Worm (Caenorhabditis elegans) whole organism, L3 larva: ENCODE results near the gene nlp-28.

Source experiments
- R02D3.7 ChIP-seq: fragments of 150-350 bp; optimal IDR thresholded peaks from 2 replicates; lab custom pipeline; 2014; ENCODE audit warnings: missing biosample characterization, missing genetic modification characterization
- aly-2 ChIP-seq: fragments of 150-350 bp; optimal IDR thresholded peaks from 2 replicates; lab custom pipeline; 2014; ENCODE audit warnings: missing biosample characterization, missing genetic modification characterization
- ama-1 ChIP-seq: fragments of 150-350 bp; optimal IDR thresholded peaks from 2 replicates; lab custom pipeline; 2018
- ceh-16 ChIP-seq: sonication (generic microtip); optimal IDR thresholded peaks from 2 replicates; lab custom pipeline; 2017; ENCODE audit warnings: missing biosample characterization, missing genetic modification characterization
- ceh-28 ChIP-seq: fragments of 150-350 bp; optimal IDR thresholded peaks from 2 replicates; lab custom pipeline; 2014; ENCODE audit warnings: missing biosample characterization, missing genetic modification reagents, missing genetic modification characterization
- ceh-82 ChIP-seq: fragments of 150-350 bp; optimal IDR thresholded peaks from 2 replicates; lab custom pipeline; 2014; ENCODE audit warnings: missing biosample characterization, missing genetic modification characterization
- ceh-9 ChIP-seq: sonication (generic microtip); optimal IDR thresholded peaks from 2 replicates; lab custom pipeline; 2018; ENCODE audit warnings: missing biosample characterization, missing genetic modification characterization
- daf-12 ChIP-seq: fragments of 150-350 bp; optimal IDR thresholded peaks from 2 replicates; lab custom pipeline; 2014; ENCODE audit warnings: missing biosample characterization, missing genetic modification reagents, missing genetic modification characterization
- egl-27 ChIP-seq: sonication (generic microtip); optimal IDR thresholded peaks from 4 replicates; lab custom pipeline; 2017; ENCODE audit warnings: missing biosample characterization, missing genetic modification reagents, missing genetic modification characterization
- elt-1 ChIP-seq: fragments of 150-350 bp; optimal IDR thresholded peaks from 2 replicates; lab custom pipeline; 2014; ENCODE audit warnings: missing biosample characterization, missing genetic modification characterization
- elt-3 ChIP-seq, 3 experiments: fragments of 150-350 bp in 1 of 3; sonication (generic microtip) in 2 of 3; optimal IDR thresholded peaks; 2 replicates in 2 of 3; 4 replicates in 1 of 3; lab custom pipeline; 2014 to 2017; ENCODE audit warnings: missing biosample characterization in 3 of 3, missing genetic modification characterization in 3 of 3
- eor-1 ChIP-seq, 2 experiments: fragments of 150-350 bp; optimal IDR thresholded peaks; 2 replicates each; lab custom pipeline; 2014 to 2018; ENCODE audit warnings: missing biosample characterization in 2 of 2, missing genetic modification characterization in 2 of 2
- fkh-10 ChIP-seq: sonication (generic microtip); optimal IDR thresholded peaks from 2 replicates; lab custom pipeline; 2017; ENCODE audit warnings: missing biosample characterization, missing genetic modification reagents, missing genetic modification characterization
- fkh-2 ChIP-seq: fragments of 150-350 bp; optimal IDR thresholded peaks from 2 replicates; lab custom pipeline; 2014; ENCODE audit warnings: missing biosample characterization, missing genetic modification reagents, missing genetic modification characterization
- fos-1 ChIP-seq: fragments of 150-350 bp; optimal IDR thresholded peaks from 2 replicates; lab custom pipeline; 2014; ENCODE audit warnings: missing biosample characterization, missing genetic modification characterization
- hmg-11 ChIP-seq: sonication (generic microtip); optimal IDR thresholded peaks from 2 replicates; lab custom pipeline; 2016; ENCODE audit warnings: missing genetic modification characterization, missing compliant biosample characterization
- jun-1 ChIP-seq: fragments of 150-350 bp; optimal IDR thresholded peaks from 2 replicates; lab custom pipeline; 2014; ENCODE audit warnings: missing biosample characterization, missing genetic modification reagents, missing genetic modification characterization
- lin-39 ChIP-seq: fragments of 150-350 bp; optimal IDR thresholded peaks from 2 replicates; lab custom pipeline; 2018; ENCODE audit warnings: missing biosample characterization, missing genetic modification reagents, missing genetic modification characterization
- lsy-12 ChIP-seq: sonication (generic microtip); optimal IDR thresholded peaks from 2 replicates; lab custom pipeline; 2016; ENCODE audit warnings: mild to moderate bottlenecking, missing genetic modification characterization, missing compliant biosample characterization
- mdl-1 ChIP-seq: fragments of 150-350 bp; optimal IDR thresholded peaks from 2 replicates; lab custom pipeline; 2014; ENCODE audit warnings: missing biosample characterization, missing genetic modification characterization
- mml-1 ChIP-seq: fragments of 150-350 bp; sonication (generic microtip); optimal IDR thresholded peaks from 3 replicates; lab custom pipeline; 2014; ENCODE audit warnings: missing biosample characterization, missing genetic modification characterization
- nfya-1 ChIP-seq: sonication (generic microtip); optimal IDR thresholded peaks from 2 replicates; lab custom pipeline; 2017; ENCODE audit warnings: missing genetic modification characterization, mild to moderate bottlenecking, missing compliant biosample characterization, antibody characterized with exemption, moderate library complexity; ENCODE audit not compliant: insufficient read depth
- nhr-12 ChIP-seq: fragments of 150-350 bp; optimal IDR thresholded peaks from 2 replicates; lab custom pipeline; 2014; ENCODE audit warnings: missing biosample characterization, missing genetic modification characterization
- nhr-23 ChIP-seq: fragments of 150-350 bp; optimal IDR thresholded peaks from 2 replicates; lab custom pipeline; 2014; ENCODE audit warnings: missing biosample characterization, missing genetic modification reagents, missing genetic modification characterization
- nhr-237 ChIP-seq: fragments of 150-350 bp; optimal IDR thresholded peaks from 2 replicates; lab custom pipeline; 2014; ENCODE audit warnings: missing biosample characterization, missing genetic modification characterization
- nhr-25 ChIP-seq: sonication (generic microtip); optimal IDR thresholded peaks from 2 replicates; lab custom pipeline; 2017; ENCODE audit warnings: missing biosample characterization, missing genetic modification characterization
- nhr-67 ChIP-seq: fragments of 150-350 bp; optimal IDR thresholded peaks from 2 replicates; lab custom pipeline; 2014; ENCODE audit warnings: missing biosample characterization, missing genetic modification characterization
- nhr-76 ChIP-seq: fragments of 150-350 bp; sonication (generic microtip); optimal IDR thresholded peaks from 5 replicates; lab custom pipeline; 2014; ENCODE audit warnings: missing biosample characterization, missing genetic modification characterization
- nhr-77 ChIP-seq: fragments of 150-350 bp; optimal IDR thresholded peaks from 2 replicates; lab custom pipeline; 2014; ENCODE audit warnings: missing biosample characterization, missing genetic modification characterization
- pha-4 ChIP-seq: fragments of 150-350 bp; optimal IDR thresholded peaks from 2 replicates; lab custom pipeline; 2014; ENCODE audit warnings: missing biosample characterization, missing genetic modification reagents, missing genetic modification characterization
- pqm-1 ChIP-seq: fragments of 150-350 bp; optimal IDR thresholded peaks from 2 replicates; lab custom pipeline; 2017; ENCODE audit warnings: missing biosample characterization, missing genetic modification characterization, inconsistent platforms
- skn-1 ChIP-seq: fragments of 150-350 bp; optimal IDR thresholded peaks from 2 replicates; lab custom pipeline; 2014; ENCODE audit warnings: missing biosample characterization, missing genetic modification characterization
- snpc-4 ChIP-seq: fragments of 150-350 bp; optimal IDR thresholded peaks from 2 replicates; lab custom pipeline; 2014; ENCODE audit warnings: missing biosample characterization, missing genetic modification characterization
- tbx-2 ChIP-seq: sonication (generic microtip); optimal IDR thresholded peaks from 2 replicates; lab custom pipeline; 2016; ENCODE audit warnings: mild to moderate bottlenecking, missing genetic modification characterization, missing compliant biosample characterization
- unc-39 ChIP-seq: sonication (generic microtip); optimal IDR thresholded peaks from 4 replicates; lab custom pipeline; 2017; ENCODE audit warnings: missing biosample characterization, missing genetic modification characterization
- zag-1 ChIP-seq: fragments of 150-350 bp; optimal IDR thresholded peaks from 2 replicates; lab custom pipeline; 2014; ENCODE audit warnings: missing biosample characterization, missing genetic modification characterization
- ztf-4 ChIP-seq: fragments of 150-350 bp; optimal IDR thresholded peaks from 2 replicates; lab custom pipeline; 2014; ENCODE audit warnings: missing biosample characterization, missing genetic modification characterization

nlp-28 gene

ce11 chrV:4010170-4010569 is 22.5 kb downstream of the nlp-28 start, which contains the start of gene srh-4:
Gene srh-4 (plus strand): TSS chrV:4010470.
- TF ChIP-seq ceh-82 (tag; lab: Kevin White, UChicago): no peak
- TF ChIP-seq nfya-1 (tag; lab: Kevin White, UChicago): no peak
- TF ChIP-seq fos-1 (tag; lab: Kevin White, UChicago): no peak
- TF ChIP-seq, all 47 proteins: peak for 0

DNA sequence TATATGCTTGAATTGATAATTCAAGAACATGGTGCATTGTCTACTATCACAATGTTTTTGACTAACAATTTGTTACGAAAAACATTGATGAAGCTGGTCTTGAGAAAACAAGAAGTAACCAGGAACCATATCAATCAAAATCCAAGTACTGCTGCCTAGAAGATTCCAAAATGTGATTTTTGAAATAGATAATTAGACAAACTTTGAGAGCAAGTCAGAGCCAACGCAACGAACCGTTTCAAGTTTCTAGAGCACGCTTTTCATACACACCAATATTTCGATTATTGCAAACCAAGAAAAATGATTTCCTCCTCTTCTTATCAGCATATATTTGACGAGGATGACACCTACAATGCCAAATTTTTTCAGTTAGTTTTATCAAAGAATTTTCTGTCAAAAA is 29.1 kb downstream of the nlp-28 start, which contains the start of gene srw-89:
srw-89 (plus strand) TSS at position 301 of the 400 bp plus-strand sequence.
- TF ChIP-seq fkh-2 (no peak), snpc-4 (tag; lab: Kevin White, UChicago) (no peak), jun-1 (no peak), hmg-11 (tag; lab: Kevin White, UChicago) (no peak), mdl-1 (tag; lab: Kevin White, UChicago) (no peak), tbx-2 (tag; lab: Kevin White, UChicago) (no peak), ceh-28 (tag; lab: Kevin White, UChicago) (no peak), lin-39 (no peak), elt-1 (tag; lab: Kevin White, UChicago) (no peak), unc-39 (tag; lab: Kevin White, UChicago) (no peak), lsy-12 (no peak), fkh-10 (GFP tag; lab: Kevin White, UChicago) (no peak), skn-1 (no peak), egl-27 (tag; lab: Kevin White, UChicago) (no peak), ztf-4 (tag; lab: Kevin White, UChicago) (no peak), ceh-9 (tag; lab: Kevin White, UChicago) (no peak)

- TF ChIP-seq snpc-4 (tag; lab: Kevin White, UChicago) (no peak), ceh-82 (tag; lab: Kevin White, UChicago) (no peak), nhr-67 (tag; lab: Kevin White, UChicago) (no peak), fkh-10 (GFP tag; lab: Kevin White, UChicago) (no peak), fkh-2 (no peak), aly-2 (no peak), fos-1 (tag; lab: Kevin White, UChicago) (no peak), eor-1 (tag; optimal IDR thresholded peaks at IDR 0.05; lab: Kevin White, UChicago) (no peak), nhr-25 (tag; lab: Kevin White, UChicago) (no peak), mml-1 (no peak), tbx-2 (tag; lab: Kevin White, UChicago) (no peak), egl-27 (tag; lab: Kevin White, UChicago) (no peak), lsy-12 (no peak), pqm-1 (tag; lab: Kevin White, UChicago) (no peak), skn-1 (no peak), ztf-4 (tag; lab: Kevin White, UChicago) (no peak), R02D3.7 (tag; lab: Kevin White, UChicago) (no peak)
Observed at ce11 chrV:4018591-4018990, 30.9 kb downstream of the nlp-28 start.

DNA sequence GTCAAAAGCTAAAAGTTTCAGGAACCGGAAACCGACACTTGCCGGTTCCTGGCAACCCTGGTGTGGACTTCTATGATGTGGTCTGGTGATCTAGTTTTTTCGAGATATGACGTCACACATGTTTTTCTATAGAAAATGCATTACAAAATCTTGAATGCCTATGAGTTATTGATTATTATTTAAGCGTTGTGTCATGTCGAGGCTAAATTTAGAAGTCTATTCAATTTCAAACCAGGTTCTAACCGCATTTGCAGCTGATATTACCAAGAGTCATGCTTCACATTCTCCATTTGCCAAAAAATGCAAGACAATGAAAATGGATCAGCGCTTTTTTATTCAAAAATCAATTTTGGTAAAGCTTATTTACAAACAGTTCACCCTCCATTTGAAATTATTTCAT is 31.5 kb downstream of the nlp-28 start, which contains the start of gene K09D9.3:
K09D9.3 (plus strand) TSS at position 301 of the 400 bp plus-strand sequence.
- TF ChIP-seq ceh-82 (tag; lab: Kevin White, UChicago): no peak
- TF ChIP-seq zag-1 (tag; lab: Kevin White, UChicago): no peak
- no peak for TF ChIP-seq nhr-12 (tag; lab: Kevin White, UChicago)
- no peak for TF ChIP-seq elt-3 (tag; optimal IDR thresholded peaks at IDR 0.05; lab: Kevin White, UChicago)
- no peak for TF ChIP-seq daf-12 (tag; lab: Kevin White, UChicago)
- TF ChIP-seq nhr-237: no peak
- no peak for TF ChIP-seq skn-1
- TF ChIP-seq ceh-16: no peak
- no peak for TF ChIP-seq fkh-10 (GFP tag; lab: Kevin White, UChicago)
- TF ChIP-seq nhr-23 (tag; lab: Kevin White, UChicago): no peak
- TF ChIP-seq aly-2: no peak
- TF ChIP-seq nhr-77 (tag; lab: Kevin White, UChicago): no peak
- no peak for TF ChIP-seq nhr-67 (tag; lab: Kevin White, UChicago)
- no peak for TF ChIP-seq nhr-76
- TF ChIP-seq egl-27 (tag; lab: Kevin White, UChicago): no peak
- no peak for TF ChIP-seq snpc-4 (tag; lab: Kevin White, UChicago)
- TF ChIP-seq, all 47 proteins: peak for 0

DNA sequence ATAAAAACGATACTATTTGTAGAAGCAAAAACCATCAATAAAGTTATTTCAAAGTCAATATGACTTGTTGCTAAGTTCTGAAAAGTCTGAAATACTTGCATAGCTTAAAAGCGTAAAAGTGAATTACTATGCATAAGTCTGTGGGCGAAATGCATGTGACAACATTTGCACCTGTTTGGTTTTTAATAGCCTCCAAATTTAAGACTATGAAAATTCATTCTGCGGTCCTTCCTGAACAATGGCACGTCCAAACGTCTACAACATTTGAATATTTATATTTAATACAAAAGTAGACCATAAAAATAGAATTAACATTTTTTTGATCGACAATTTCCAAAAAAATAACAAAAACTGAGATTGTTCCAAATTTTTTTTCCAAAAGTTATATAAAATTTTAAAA is 34.1 kb downstream of the nlp-28 start, which contains the start of gene K09D9.14:
K09D9.14 (minus strand) TSS at position 101 of the 400 bp plus-strand sequence.
- TF ChIP-seq ceh-9 (tag; lab: Kevin White, UChicago) (no peak), ama-1 (lab: Kevin White, UChicago) (no peak), pha-4 (tag; lab: Kevin White, UChicago) (no peak)
